Fruit fly (Drosophila melanogaster): ENCODE data around the gene tty.

tty gene

dm6 chrX:21306485-21307142 lies 32.9 kb downstream of the tty start, which contains the start of gene Abca3 (continued):
- no peak for TF ChIP-seq Lim3 (GFP tag; IDR thresholded peaks at IDR 0.05)
- peak; percentile 56 for TF ChIP-seq Sry-δ (GFP tag; optimal IDR thresholded peaks at IDR 0.05)
- peak; percentile 35 for TF ChIP-seq Hr3 (GFP tag; optimal IDR thresholded peaks at IDR 0.05)
- peak; percentile 53 for TF ChIP-seq Antp (GFP tag; optimal IDR thresholded peaks at IDR 0.05)
- peak; percentile 49 for TF ChIP-seq CG3995 (GFP tag; optimal IDR thresholded peaks at IDR 0.05)
- TF ChIP-seq hbn (GFP tag; IDR thresholded peaks at IDR 0.05; ENCODE audit: partially characterized antibody): no peak
- no peak for TF ChIP-seq MTF-1 (GFP tag; optimal IDR thresholded peaks at IDR 0.05; ENCODE audit: borderline replicate concordance)
- TF ChIP-seq Dip3 (GFP tag; optimal IDR thresholded peaks at IDR 0.05): peak; percentile 57
- peak in 1 of 2 experiments; percentile 48 for TF ChIP-seq tll (GFP tag; optimal IDR thresholded peaks at IDR 0.05)
- TF ChIP-seq dmrt11E (tag; optimal IDR thresholded peaks at IDR 0.05): peak; percentile 43
- no peak for TF ChIP-seq da (GFP tag; optimal IDR thresholded peaks at IDR 0.05)
- peak; percentile 70 for TF ChIP-seq gem (tag; optimal IDR thresholded peaks at IDR 0.05)
- TF ChIP-seq HLH54F (GFP tag; optimal IDR thresholded peaks at IDR 0.05): peak; percentile 50
- TF ChIP-seq sens-2 (GFP tag; IDR thresholded peaks at IDR 0.05): no peak; the same call in 1 of the 2 replicates
- TF ChIP-seq CG15269 (tag; optimal IDR thresholded peaks at IDR 0.05): peak; percentile 69
- TF ChIP-seq ind (GFP tag; optimal IDR thresholded peaks at IDR 0.05): peak; percentile 59
- TF ChIP-seq ci (GFP tag; IDR thresholded peaks at IDR 0.05): no peak
- peak; percentile 54 for TF ChIP-seq CG14014 (GFP tag; IDR thresholded peaks at IDR 0.05)
- TF ChIP-seq Abd-B (GFP tag; optimal IDR thresholded peaks at IDR 0.05): peak; percentile 17
- TF ChIP-seq CG31388 (GFP tag; optimal IDR thresholded peaks at IDR 0.05): no peak
- peak; percentile 56 for TF ChIP-seq crc (GFP tag; optimal IDR thresholded peaks at IDR 0.05)
- no peak; the same call in 1 of the 2 replicates for TF ChIP-seq ranshi (GFP tag; IDR thresholded peaks at IDR 0.05)
- no peak for TF ChIP-seq Ets97D (GFP tag; optimal IDR thresholded peaks at IDR 0.05)
- TF ChIP-seq sqz (GFP tag; optimal IDR thresholded peaks at IDR 0.05): peak; percentile 17
- TF ChIP-seq CG8089 (GFP tag; optimal IDR thresholded peaks at IDR 0.05): peak; percentile 5
- TF ChIP-seq NfI (GFP tag; optimal IDR thresholded peaks at IDR 0.05): peak; percentile 71
- no peak for TF ChIP-seq CG3065 (GFP tag; optimal IDR thresholded peaks at IDR 0.05)
- TF ChIP-seq H2.0 (GFP tag; IDR thresholded peaks at IDR 0.05): no peak; the same call in 1 of the 2 replicates
- peak; percentile 55 for TF ChIP-seq CG33557 (GFP tag; optimal IDR thresholded peaks at IDR 0.05)
- TF ChIP-seq CG10565 (GFP tag; optimal IDR thresholded peaks at IDR 0.05): no peak
- no peak for TF ChIP-seq CG2199 (GFP tag; IDR thresholded peaks at IDR 0.05)
- TF ChIP-seq btn (GFP tag; optimal IDR thresholded peaks at IDR 0.05): peak; percentile 10
- TF ChIP-seq CG12219 (GFP tag; optimal IDR thresholded peaks at IDR 0.05): peak; percentile 48
- peak; percentile 33 for TF ChIP-seq CG12236 (GFP tag; optimal IDR thresholded peaks at IDR 0.05)
- TF ChIP-seq emc (GFP tag; optimal IDR thresholded peaks at IDR 0.05): no peak
- no peak for TF ChIP-seq CG7357 (GFP tag; IDR thresholded peaks at IDR 0.05)
- TF ChIP-seq CG8290 (GFP tag; optimal IDR thresholded peaks at IDR 0.05): peak; percentile 45
- TF ChIP-seq CG8290 (tag; optimal IDR thresholded peaks at IDR 0.05): peak in 1 of 2 experiments; percentile 29
- peak; percentile 25 for TF ChIP-seq CG3407 (GFP tag; optimal IDR thresholded peaks at IDR 0.05)
- no peak for TF ChIP-seq Asciz (GFP tag; optimal IDR thresholded peaks at IDR 0.05)
- peak; percentile 12 for TF ChIP-seq CG4617 (GFP tag; optimal IDR thresholded peaks at IDR 0.05; ENCODE audit: borderline replicate concordance)
- TF ChIP-seq cato (GFP tag; optimal IDR thresholded peaks at IDR 0.05; ENCODE audit: borderline replicate concordance): no peak
- TF ChIP-seq Sox100B (GFP tag; optimal IDR thresholded peaks at IDR 0.05): no peak
- no peak; the same call in 1 of the 2 replicates for TF ChIP-seq CG6689 (GFP tag; IDR thresholded peaks at IDR 0.05)
- no peak for TF ChIP-seq CTCF (GFP tag; optimal IDR thresholded peaks at IDR 0.05)
- no peak for TF ChIP-seq dm (GFP tag; optimal IDR thresholded peaks at IDR 0.05)
- TF ChIP-seq CG6683 (GFP tag; optimal IDR thresholded peaks at IDR 0.05): no peak
- no peak for TF ChIP-seq Lpt (GFP tag; optimal IDR thresholded peaks at IDR 0.05)
- peak; percentile 66 for TF ChIP-seq CG9215 (GFP tag; IDR thresholded peaks at IDR 0.05)
- no peak; the same call in 1 of the 2 replicates for TF ChIP-seq klu (GFP tag; IDR thresholded peaks at IDR 0.05)
- TF ChIP-seq CG12769 (tag; optimal IDR thresholded peaks at IDR 0.05): peak; percentile 65
